Worm (Caenorhabditis elegans): ENCODE measurements around the gene Y75B12B.13.

- TF ChIP-seq cebp-2 (GFP tag; IDR thresholded peaks at IDR 0.05) (no peak), nhr-80 (tag; optimal IDR thresholded peaks at IDR 0.05) (no peak), C17E4.6 (GFP tag; IDR thresholded peaks at IDR 0.05) (0 out of 2 replicates have a peak, but pooled peaks have one; percentile 27), unc-62 (GFP tag; optimal IDR thresholded peaks at IDR 0.05) (no peak), F22D6.2 (tag; optimal IDR thresholded peaks at IDR 0.05) (no peak)
Measured at ce11 chrV:15186259-15186927, 7.4 kb downstream of the Y75B12B.13 start, which contains the start of gene Y75B12B.3.
